Fruit fly (Drosophila melanogaster) Kc167 (cell line): ENCODE measurements around the gene CG15465.

Source experiments
- Myc ChIP-seq: fragments of >200 bp; optimal IDR thresholded peaks from 2 replicates; lab custom pipeline; 2017; ENCODE audit warnings: missing external identifiers
- Sin3A ChIP-seq: fragments of >200 bp; optimal IDR thresholded peaks from 2 replicates; lab custom pipeline; 2018; ENCODE audit warnings: missing external identifiers
- h ChIP-seq: fragments of >200 bp; optimal IDR thresholded peaks from 3 replicates; lab custom pipeline; 2018; ENCODE audit warnings: missing external identifiers
- insv ChIP-seq: fragments of >200 bp; optimal IDR thresholded peaks from 3 replicates; lab custom pipeline; 2018; ENCODE audit warnings: missing external identifiers
- psq ChIP-seq: fragments of >200 bp; optimal IDR thresholded peaks from 2 replicates; lab custom pipeline; 2017; ENCODE audit warnings: missing external identifiers
- ttk ChIP-seq: sonication (Bioruptor generic); optimal IDR thresholded peaks from 2 replicates; lab custom pipeline; 2017; ENCODE audit warnings: missing external identifiers

DNA sequence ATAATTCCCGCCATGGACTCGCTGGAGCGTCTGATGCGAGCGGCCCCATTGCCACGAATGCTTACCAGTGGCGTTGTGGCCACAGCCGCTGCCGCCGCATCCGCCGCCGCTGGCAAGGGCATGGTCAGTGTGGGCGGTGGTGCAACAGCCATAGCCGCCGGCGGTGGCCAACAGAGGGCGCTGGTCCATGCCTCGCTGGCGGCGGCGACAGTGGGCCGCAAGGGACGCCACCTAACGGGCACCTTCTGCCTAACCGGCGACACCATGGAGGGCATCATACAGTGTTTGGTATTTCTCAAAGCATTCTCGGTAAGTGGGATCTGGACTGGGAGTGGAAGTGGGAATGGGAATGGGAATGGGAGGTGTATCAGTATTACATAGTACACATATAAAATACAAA is 101.6 kb downstream of the CG15465 start:
- TF ChIP-seq h: no peak
- TF ChIP-seq insv (lab: Kevin White, UChicago): no peak
- no peak for TF ChIP-seq psq (lab: Kevin White, UChicago)
- TF ChIP-seq Myc (lab: Kevin White, UChicago): no peak
- no peak for TF ChIP-seq ttk (lab: Kevin White, UChicago)
- TF ChIP-seq Sin3A: no peak
